Worm (Caenorhabditis elegans) whole organism, dauer: Measurements from ENCODE around the gene ZK1010.12.

Experiments used
- unc-62 ChIP-seq: sonication (generic microtip); optimal IDR thresholded peaks from 2 replicates; lab custom pipeline; 2017; ENCODE audit warnings: missing biosample characterization, missing genetic modification reagents, missing genetic modification characterization

Gene ZK1010.12

DNA sequence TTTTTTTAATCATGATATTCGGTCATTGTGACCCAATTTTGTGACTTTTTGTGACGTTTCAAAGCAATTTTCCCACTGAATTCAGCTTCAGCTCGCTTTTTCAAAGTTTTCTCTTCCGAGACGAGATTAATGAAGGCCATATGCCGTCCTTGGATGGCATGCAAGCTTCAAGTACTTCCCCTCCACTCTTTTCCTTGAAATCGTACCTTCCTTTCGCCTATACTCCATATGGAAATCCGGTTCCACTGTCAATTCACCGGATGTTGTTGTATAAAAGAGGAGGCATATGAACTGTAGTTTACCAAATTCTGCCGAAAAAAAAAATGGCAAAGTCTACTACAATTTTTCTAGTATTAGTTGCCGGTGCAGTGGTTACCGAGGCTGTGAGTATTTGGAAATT lies 10.3 kb upstream of the ZK1010.12 start, which contains the start of gene ZK1010.4:
TSS of gene ZK1010.4 (plus strand) at position 301 of the 400 bp plus-strand sequence.
- TF ChIP-seq unc-62 (GFP tag; lab: Kevin White, UChicago): no peak

DNA sequence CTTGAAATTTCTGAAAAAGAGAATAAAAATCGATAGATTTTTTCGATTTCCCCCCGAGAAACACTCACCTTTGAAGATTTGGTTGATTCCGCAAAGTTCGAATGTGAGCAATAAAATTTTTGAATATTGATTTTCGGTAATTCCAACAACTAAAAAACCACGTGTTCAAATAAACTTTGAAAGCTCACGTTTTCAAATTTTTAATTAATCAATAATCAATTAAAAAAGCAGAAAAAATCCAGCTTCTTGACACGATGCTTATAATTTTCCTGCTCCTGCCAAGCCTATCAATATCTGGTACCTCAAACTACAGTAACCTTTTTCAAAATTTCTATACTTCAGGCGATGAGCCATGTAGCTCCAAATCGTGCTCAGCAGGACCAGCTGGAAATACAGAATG lies 3.7 kb upstream of the ZK1010.12 start, which contains the start of gene ZK1010.5:
TSS of gene ZK1010.5 (minus strand) at position 101 of the 400 bp plus-strand sequence.
- no peak for TF ChIP-seq unc-62 (GFP tag; lab: Kevin White, UChicago)

DNA sequence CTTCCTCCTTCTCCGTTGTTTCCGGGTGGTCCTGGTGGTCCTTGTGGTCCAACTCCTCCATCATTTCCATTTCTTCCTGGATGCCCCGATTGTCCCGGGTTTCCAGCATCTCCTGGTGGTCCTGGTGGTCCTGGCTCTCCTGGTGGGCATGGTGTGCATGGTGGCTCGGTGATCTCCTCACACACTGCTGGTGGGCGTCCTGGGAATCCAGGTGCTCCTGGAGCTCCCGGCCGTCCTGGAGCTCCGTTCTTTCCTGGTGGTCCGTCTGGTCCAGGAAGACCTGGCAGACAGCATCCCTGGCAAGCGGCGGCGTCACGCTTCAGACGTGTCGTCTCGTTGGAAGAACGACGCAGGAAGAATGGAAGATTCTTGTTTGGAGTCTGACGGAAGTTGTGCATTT lies 2.0 kb downstream of the ZK1010.12 start:
- TF ChIP-seq unc-62 (GFP tag; lab: Kevin White, UChicago): no peak

- TF ChIP-seq unc-62 (GFP tag; lab: Kevin White, UChicago): no peak
Measured at ce11 chrIII:12993607-12994006, 2.5 kb downstream of the ZK1010.12 start, which contains the start of gene col-97. Gene col-97 (minus strand): TSS chrIII:12993707.

- no peak for TF ChIP-seq unc-62 (GFP tag; lab: Kevin White, UChicago)
Measured at ce11 chrIII:12998252-12998651, 7.2 kb downstream of the ZK1010.12 start.

- no peak for TF ChIP-seq unc-62 (GFP tag; lab: Kevin White, UChicago)
Measured at ce11 chrIII:13000457-13000856, 9.4 kb downstream of the ZK1010.12 start, which contains the start of gene ZK1010.8. Gene ZK1010.8 (minus strand): TSS chrIII:13000670.

- TF ChIP-seq unc-62 (GFP tag; lab: Kevin White, UChicago): no peak
Measured at ce11 chrIII:13002098-13002497, 11.0 kb downstream of the ZK1010.12 start, which contains the start of gene ZK1010.10. Gene ZK1010.10 (plus strand): TSS chrIII:13002383.

DNA sequence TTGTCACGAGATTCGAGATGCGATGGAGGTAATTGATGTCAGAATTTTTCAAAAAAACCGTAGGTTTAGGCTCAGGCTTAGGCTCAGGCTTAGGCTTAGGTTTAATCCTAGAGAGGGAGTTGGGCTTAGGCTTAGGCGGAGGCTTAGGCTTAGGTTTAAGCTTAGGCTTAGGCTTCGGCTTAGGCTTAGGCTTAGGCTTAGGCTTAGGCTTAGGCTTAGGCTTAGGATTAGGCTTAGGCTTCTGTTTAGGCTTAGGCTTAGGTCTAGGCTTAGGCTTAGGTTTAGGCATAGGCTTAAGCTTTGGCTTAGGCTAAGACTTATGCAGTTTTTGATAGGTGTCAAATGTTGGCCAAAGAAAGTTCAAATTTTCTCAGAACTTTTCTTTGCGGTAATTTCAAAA lies 13.2 kb downstream of the ZK1010.12 start:
- no peak for TF ChIP-seq unc-62 (GFP tag; lab: Kevin White, UChicago)

DNA sequence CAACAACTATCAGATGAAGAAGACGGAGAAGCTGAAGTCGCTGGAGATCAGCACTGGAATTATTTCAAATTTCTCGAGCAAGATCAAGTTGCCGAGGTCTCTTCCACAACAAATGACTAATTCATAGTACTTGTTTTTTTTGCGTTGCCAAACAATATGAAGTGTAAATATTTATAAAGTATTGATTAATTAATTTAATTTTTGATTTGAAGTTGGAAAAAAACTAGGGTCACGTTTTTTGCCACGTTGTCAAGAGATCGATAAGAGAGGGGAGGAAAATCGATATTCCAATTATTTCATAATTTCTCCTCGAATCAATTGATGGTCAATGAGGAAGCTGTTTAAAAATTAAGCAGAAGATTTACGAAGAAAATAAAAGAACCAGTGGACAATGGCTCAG lies 14.1 kb downstream of the ZK1010.12 start, which contains the start of gene snf-7:
TSS of gene snf-7 (plus strand) at position 301 of the 400 bp plus-strand sequence.
- no peak for TF ChIP-seq unc-62 (GFP tag; lab: Kevin White, UChicago)

- TF ChIP-seq unc-62 (GFP tag; lab: Kevin White, UChicago): no peak
Measured at ce11 chrIII:13011927-13012326, 20.8 kb downstream of the ZK1010.12 start.

ce11 chrIII:13013912-13014311 lies 22.8 kb downstream of the ZK1010.12 start:
- TF ChIP-seq unc-62 (GFP tag; lab: Kevin White, UChicago): no peak

- TF ChIP-seq unc-62 (GFP tag; lab: Kevin White, UChicago): no peak
Measured at ce11 chrIII:13015754-13016317, 24.7 kb downstream of the ZK1010.12 start.

ce11 chrIII:13018619-13019018 lies 27.5 kb downstream of the ZK1010.12 start, which contains the start of gene col-98:
Gene col-98 (plus strand): TSS chrIII:13019008.
- TF ChIP-seq unc-62 (GFP tag; lab: Kevin White, UChicago): no peak

ce11 chrIII:13019547-13020098 lies 28.5 kb downstream of the ZK1010.12 start:
- no peak for TF ChIP-seq unc-62 (GFP tag; lab: Kevin White, UChicago)

DNA sequence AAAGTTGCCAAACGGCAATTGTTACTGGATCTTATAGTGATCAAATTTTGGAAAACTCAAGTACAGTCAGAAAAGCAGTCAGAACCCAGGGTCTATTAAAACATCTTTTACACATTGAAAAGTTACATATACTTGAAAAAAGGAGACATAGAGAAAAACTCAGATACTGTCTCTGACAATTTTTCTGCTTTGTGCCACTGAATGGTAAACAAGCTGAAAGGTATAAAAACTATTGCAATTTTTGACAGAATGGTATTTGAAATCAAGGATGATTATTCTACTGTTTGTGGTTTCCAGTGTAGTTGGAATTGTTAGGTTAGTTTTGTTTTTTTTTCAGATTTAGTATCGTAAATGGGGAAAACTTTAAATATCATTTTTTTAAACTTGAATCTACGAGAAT lies 29.6 kb downstream of the ZK1010.12 start, which contains the start of gene cyp-13A11:
TSS of gene cyp-13A11 (plus strand) at position 266 of the 400 bp plus-strand sequence.
- TF ChIP-seq unc-62 (GFP tag; lab: Kevin White, UChicago): no peak

DNA sequence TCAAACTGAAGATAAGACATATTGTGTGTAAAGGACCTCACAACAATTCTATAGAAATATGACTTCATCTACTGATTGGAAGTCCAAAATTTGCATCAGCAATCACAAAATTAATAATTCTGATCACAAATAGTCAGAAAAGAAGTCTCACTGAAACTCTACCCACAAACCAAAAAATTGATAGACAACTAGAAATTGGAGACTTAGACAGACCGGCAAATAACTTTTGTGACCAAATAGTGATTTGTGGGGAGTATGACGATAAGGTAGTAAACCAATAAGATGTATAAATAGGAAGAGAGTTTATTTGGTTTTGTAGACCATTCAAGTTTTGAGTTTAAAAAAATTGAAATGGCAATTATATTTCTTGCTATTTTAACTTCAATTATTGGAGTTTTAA lies 33.2 kb downstream of the ZK1010.12 start, which contains the start of gene cyp-13A12:
TSS of gene cyp-13A12 (plus strand) at position 267 of the 400 bp plus-strand sequence.
- TF ChIP-seq unc-62 (GFP tag; lab: Kevin White, UChicago): no peak
